Fruit fly (Drosophila melanogaster): ENCODE data around the gene Ror.

Gene Ror

DNA sequence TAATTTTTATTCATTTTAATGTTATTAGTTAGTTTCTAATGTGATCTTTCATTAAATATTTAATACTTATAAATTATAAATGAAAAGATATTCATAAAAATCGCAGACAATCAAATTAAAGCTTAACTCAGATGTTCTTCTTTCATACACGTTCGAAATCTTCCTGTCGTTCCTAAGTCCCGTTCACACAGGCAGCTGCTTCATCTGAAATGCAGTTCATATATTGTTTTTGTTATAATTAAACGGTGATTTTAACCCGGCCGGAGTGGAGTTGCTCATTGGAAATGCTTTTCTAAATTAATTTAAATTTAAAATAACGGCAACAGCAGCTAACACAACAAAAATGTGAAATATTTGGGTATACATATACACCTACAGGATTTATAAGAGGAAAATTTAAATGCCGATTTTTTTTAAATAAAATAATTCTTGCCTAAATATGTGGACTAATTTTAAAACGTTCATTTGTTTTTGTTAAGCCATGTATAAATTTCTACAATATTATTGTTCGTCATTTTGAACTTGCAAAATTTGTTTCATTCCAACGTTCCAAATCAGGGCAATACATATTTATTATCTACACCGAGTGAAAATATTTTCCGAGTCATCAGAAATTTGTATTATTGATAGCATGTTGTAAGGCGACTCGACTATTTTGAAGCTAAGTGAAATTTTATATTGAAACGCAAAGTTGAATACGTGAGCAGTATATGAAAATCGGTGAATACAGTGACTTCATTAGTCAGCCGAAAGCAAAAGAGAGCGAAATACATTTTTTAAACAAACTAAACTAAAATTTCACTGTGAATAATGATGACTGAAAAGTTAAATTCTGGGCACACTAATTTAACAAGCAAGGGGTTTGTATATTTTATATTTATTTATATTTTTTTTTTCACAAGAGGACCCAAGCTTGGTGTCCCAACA lies 12.7 kb upstream of the Ror start, which contains the start of gene me31B:
TSS of gene me31B (plus strand) at position 616 of the 927 bp plus-strand sequence.
- TF ChIP-seq CG9948 (tag; optimal IDR thresholded peaks at IDR 0.05) (peak; percentile 16), rn (GFP tag; IDR thresholded peaks at IDR 0.05) (no peak), CG10348 (GFP tag; IDR thresholded peaks at IDR 0.05) (no peak), CG34367 (tag; optimal IDR thresholded peaks at IDR 0.05) (no peak), Snoo (tag; optimal IDR thresholded peaks at IDR 0.05) (no peak), CG15710 (tag; optimal IDR thresholded peaks at IDR 0.05) (no peak), EcR (GFP tag; optimal IDR thresholded peaks at IDR 0.05) (no peak), CG14655 (GFP tag; optimal IDR thresholded peaks at IDR 0.05) (no peak)

DNA sequence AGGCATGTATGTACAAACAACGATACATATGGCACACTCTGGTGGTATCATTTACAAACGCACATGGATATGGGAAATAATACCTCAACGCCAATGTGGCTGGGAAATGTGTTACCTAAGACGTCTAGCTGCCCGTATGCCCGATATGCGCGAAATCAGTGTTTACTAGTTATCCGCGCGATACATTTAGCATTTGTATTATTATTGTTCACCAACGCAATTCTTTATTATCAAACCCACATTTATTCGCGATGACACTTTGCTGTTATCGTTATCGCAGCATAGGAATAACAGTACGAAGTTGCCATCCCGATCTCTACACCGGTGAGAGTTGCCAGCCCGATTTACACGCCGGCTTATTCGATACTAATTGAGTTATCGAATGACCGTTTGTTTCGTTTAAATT lies 4.9 kb upstream of the Ror start, which contains the start of gene chico:
TSS of gene chico (minus strand) at position 294 of the 406 bp plus-strand sequence.
- no peak for TF ChIP-seq D1 (tag; optimal IDR thresholded peaks at IDR 0.05)
- no peak for TF ChIP-seq CG17806 (tag; optimal IDR thresholded peaks at IDR 0.05)
- TF ChIP-seq CG12605 (GFP tag; IDR thresholded peaks at IDR 0.05): no peak
- no peak for TF ChIP-seq CG32121 (GFP tag; IDR thresholded peaks at IDR 0.05)
- TF ChIP-seq Snoo (tag; optimal IDR thresholded peaks at IDR 0.05): no peak
- no peak for TF ChIP-seq CG8159 (tag; optimal IDR thresholded peaks at IDR 0.05)
- no peak for TF ChIP-seq fd96Ca (GFP tag; IDR thresholded peaks at IDR 0.05)
- no peak for TF ChIP-seq gl (tag; optimal IDR thresholded peaks at IDR 0.05)
- no peak for TF ChIP-seq EcR (GFP tag; optimal IDR thresholded peaks at IDR 0.05)

DNA sequence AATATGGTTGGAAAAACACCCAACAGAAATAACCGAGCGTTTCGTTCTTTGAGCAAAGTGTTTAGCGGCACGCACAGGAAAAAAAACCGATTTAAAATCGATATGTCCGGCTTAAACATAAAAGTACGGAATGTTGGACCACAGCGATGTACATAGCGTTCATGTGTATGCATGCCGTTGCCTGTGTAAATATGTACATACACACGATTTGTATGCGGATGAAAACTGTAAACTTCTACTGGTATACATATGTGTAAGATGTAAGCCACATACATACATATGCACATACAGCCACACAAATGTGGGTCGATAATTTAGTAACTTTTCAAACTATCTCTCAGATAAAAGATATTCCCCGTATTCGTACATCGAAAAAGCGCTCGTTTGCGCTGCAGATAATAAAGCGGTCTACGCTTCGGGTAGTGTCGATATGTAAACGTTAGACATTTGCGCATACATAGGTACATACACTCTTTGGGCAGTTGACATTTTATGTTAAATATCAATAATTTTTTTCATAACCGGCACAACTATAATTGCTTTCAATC lies 1.9 kb upstream of the Ror start:
- TF ChIP-seq EcR (GFP tag; optimal IDR thresholded peaks at IDR 0.05) (no peak), fd96Ca (GFP tag; IDR thresholded peaks at IDR 0.05) (no peak), gl (tag; optimal IDR thresholded peaks at IDR 0.05) (no peak), CG14655 (GFP tag; optimal IDR thresholded peaks at IDR 0.05) (no peak), CG10348 (GFP tag; IDR thresholded peaks at IDR 0.05) (no peak), CG8159 (tag; optimal IDR thresholded peaks at IDR 0.05) (no peak), CG4496 (GFP tag; IDR thresholded peaks at IDR 0.05) (no peak), CG12605 (GFP tag; IDR thresholded peaks at IDR 0.05) (no peak), Pif1B (GFP tag; optimal IDR thresholded peaks at IDR 0.05) (no peak), CG8301 (tag; optimal IDR thresholded peaks at IDR 0.05) (no peak)

DNA sequence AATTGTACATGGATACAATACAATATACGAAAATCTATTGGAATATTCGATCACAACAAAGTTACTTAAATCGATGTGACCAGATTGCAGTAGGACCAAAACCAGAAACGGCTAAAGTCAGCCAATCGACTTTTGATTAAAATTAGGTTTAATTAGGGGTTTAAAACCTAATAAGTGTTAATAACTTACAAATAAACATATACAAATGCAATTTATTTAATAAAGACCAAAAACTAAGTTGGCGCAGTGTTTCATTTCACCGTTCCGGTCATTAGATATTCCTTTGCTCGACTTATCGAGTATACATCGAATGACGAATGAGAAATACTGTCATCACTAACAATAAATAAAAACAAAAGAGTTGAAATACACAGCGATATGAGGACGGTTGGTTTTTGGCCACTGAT lies 1.2 kb upstream of the Ror start, which contains the start of the genes bsk and CG31717:
TSS of gene bsk (minus strand) at position 61 of the 407 bp plus-strand sequence.
TSS of gene CG31717 (plus strand) at position 297 of the 407 bp plus-strand sequence.
- TF ChIP-seq EcR (GFP tag; optimal IDR thresholded peaks at IDR 0.05) (peak; percentile 43), rn (GFP tag; IDR thresholded peaks at IDR 0.05) (no peak)

DNA sequence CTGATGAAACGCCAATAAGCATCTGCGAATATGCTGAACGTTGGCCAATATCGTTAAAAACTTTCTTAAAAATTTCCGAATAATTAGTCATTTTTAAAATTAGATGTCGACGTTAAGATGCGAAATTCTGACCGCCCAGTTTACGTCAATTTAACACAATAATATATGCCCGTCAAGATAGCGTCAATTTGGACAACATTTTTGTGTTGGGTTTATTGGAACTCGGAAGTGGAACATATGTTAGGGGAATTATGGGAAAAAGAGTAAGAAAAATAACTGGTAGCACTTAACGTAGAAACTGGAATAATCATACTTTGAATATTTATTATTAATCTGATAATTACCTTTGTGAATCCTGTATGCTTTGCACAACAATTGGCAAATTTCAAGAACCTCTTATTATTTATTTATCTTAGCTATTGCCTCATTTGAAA lies 4.1 kb downstream of the Ror start, which contains the start of gene CG5676:
TSS of gene CG5676 (minus strand) at position 167 of the 434 bp plus-strand sequence.
- TF ChIP-seq CG13204 (GFP tag; optimal IDR thresholded peaks at IDR 0.05) (no peak), D1 (tag; optimal IDR thresholded peaks at IDR 0.05) (peak; percentile 67), gl (tag; optimal IDR thresholded peaks at IDR 0.05) (no peak), rn (GFP tag; IDR thresholded peaks at IDR 0.05) (no peak), CG32121 (GFP tag; IDR thresholded peaks at IDR 0.05) (no peak), CG8301 (tag; optimal IDR thresholded peaks at IDR 0.05) (no peak)

DNA sequence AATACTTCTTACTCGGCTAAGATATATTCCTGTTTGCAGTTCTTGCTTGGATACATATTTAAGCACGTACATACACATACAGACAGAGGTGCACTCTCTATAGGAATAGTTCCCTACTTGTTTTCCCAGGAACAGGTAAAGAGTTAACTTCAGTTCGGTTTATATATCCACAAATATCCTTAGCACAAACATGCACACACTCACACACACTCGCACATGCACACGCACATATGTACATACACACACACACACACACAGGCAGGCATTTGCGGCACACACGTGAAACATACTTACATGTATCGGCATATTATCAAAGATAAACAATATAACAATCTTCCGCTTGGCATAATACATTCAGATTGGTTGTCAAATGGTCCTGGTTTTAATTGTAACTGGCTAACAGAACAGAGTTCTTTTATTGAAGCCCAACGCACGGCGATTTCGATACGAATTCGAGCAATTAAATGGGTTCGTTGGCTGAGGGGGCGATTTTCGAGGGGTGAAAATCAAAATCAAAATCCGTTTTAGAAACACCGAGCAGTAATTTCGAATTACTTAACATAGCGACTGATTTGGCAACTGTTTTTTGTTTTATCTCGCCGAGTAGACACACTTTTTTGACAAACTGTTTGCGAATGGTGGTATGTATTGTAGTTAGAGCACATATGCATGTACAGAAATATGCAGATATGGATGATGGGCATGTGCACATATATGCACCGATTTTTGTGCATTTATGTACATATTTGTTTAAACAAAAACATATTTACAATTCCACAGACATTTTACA lies 8.5 kb downstream of the Ror start:
- no peak for TF ChIP-seq rn (GFP tag; IDR thresholded peaks at IDR 0.05)
- TF ChIP-seq Pif1A (GFP tag; optimal IDR thresholded peaks at IDR 0.05): no peak
- no peak for TF ChIP-seq CG12605 (GFP tag; IDR thresholded peaks at IDR 0.05)
- TF ChIP-seq CG17806 (tag; optimal IDR thresholded peaks at IDR 0.05): no peak
- no peak; the same call in 2 of the 3 replicates for TF ChIP-seq CG4496 (GFP tag; IDR thresholded peaks at IDR 0.05)
- no peak for TF ChIP-seq CG14655 (GFP tag; optimal IDR thresholded peaks at IDR 0.05)
- no peak for TF ChIP-seq CG8159 (tag; optimal IDR thresholded peaks at IDR 0.05)
- TF ChIP-seq gl (tag; optimal IDR thresholded peaks at IDR 0.05): no peak
- no peak for TF ChIP-seq fd96Ca (GFP tag; IDR thresholded peaks at IDR 0.05)
- TF ChIP-seq CG34367 (tag; optimal IDR thresholded peaks at IDR 0.05): no peak
- no peak for TF ChIP-seq Snoo (tag; optimal IDR thresholded peaks at IDR 0.05)
- no peak for TF ChIP-seq CG32121 (GFP tag; IDR thresholded peaks at IDR 0.05)
- TF ChIP-seq D1 (tag; optimal IDR thresholded peaks at IDR 0.05): no peak
- no peak for TF ChIP-seq CG10348 (GFP tag; IDR thresholded peaks at IDR 0.05)
- no peak for TF ChIP-seq CG15710 (tag; optimal IDR thresholded peaks at IDR 0.05)
- no peak for TF ChIP-seq Pif1B (GFP tag; optimal IDR thresholded peaks at IDR 0.05)
- no peak for TF ChIP-seq CG9948 (tag; optimal IDR thresholded peaks at IDR 0.05)
- TF ChIP-seq CG13204 (GFP tag; optimal IDR thresholded peaks at IDR 0.05): no peak
- TF ChIP-seq EcR (GFP tag; optimal IDR thresholded peaks at IDR 0.05): no peak
- no peak for TF ChIP-seq CG8301 (tag; optimal IDR thresholded peaks at IDR 0.05)

Data from whole organism, pupa.